Worm (Caenorhabditis elegans) whole organism, mixed stage, embryonic: Measurements from ENCODE around the gene tex-2.

Source experiments
- M03D4.4 ChIP-seq: sonication (generic microtip); optimal IDR thresholded peaks from 2 replicates; lab custom pipeline; 2017; ENCODE audit warnings: mild to moderate bottlenecking, missing genetic modification characterization, missing compliant biosample characterization
- bed-3 ChIP-seq: fragments of 200-800 bp; sonication (Bioruptor generic); optimal IDR thresholded peaks from 3 replicates; lab custom pipeline; 2018; ENCODE audit warnings: mild to moderate bottlenecking, missing genetic modification characterization, moderate library complexity, missing compliant biosample characterization
- ceh-39 ChIP-seq: fragments of 150-350 bp; optimal IDR thresholded peaks from 2 replicates; lab custom pipeline; 2014; ENCODE audit warnings: missing biosample characterization, missing genetic modification characterization
- ceh-43 ChIP-seq: fragments of 200-800 bp; sonication (Bioruptor generic); optimal IDR thresholded peaks from 2 replicates; lab custom pipeline; 2018; ENCODE audit warnings: mild to moderate bottlenecking, missing genetic modification characterization, moderate library complexity, missing compliant biosample characterization
- ceh-83 ChIP-seq: fragments of 200-800 bp; sonication (Bioruptor generic); optimal IDR thresholded peaks from 2 replicates; lab custom pipeline; 2018; ENCODE audit warnings: mild to moderate bottlenecking, missing genetic modification characterization, missing compliant biosample characterization
- ces-1 ChIP-seq: fragments of 150-350 bp; optimal IDR thresholded peaks from 2 replicates; lab custom pipeline; 2014; ENCODE audit warnings: missing biosample characterization, missing genetic modification reagents, missing genetic modification characterization
- cnd-1 ChIP-seq: fragments of 200-800 bp; sonication (Bioruptor generic); optimal IDR thresholded peaks from 2 replicates; lab custom pipeline; 2018; ENCODE audit warnings: mild to moderate bottlenecking, missing genetic modification characterization, missing compliant biosample characterization
- elt-1 ChIP-seq: sonication (generic microtip); optimal IDR thresholded peaks from 2 replicates; lab custom pipeline; 2017; ENCODE audit warnings: missing genetic modification characterization, mild to moderate bottlenecking, missing compliant biosample characterization, antibody characterized with exemption, moderate library complexity, borderline replicate concordance; ENCODE audit not compliant: insufficient read depth
- elt-3 ChIP-seq: fragments of 150-350 bp; optimal IDR thresholded peaks from 2 replicates; lab custom pipeline; 2014; ENCODE audit warnings: missing biosample characterization, missing genetic modification characterization
- flh-1 ChIP-seq: fragments of 200-800 bp; sonication (Bioruptor generic); optimal IDR thresholded peaks from 2 replicates; lab custom pipeline; 2018; ENCODE audit warnings: mild to moderate bottlenecking, missing genetic modification characterization, moderate library complexity, missing compliant biosample characterization
- ham-2 ChIP-seq: fragments of 200-800 bp; sonication (Bioruptor generic); optimal IDR thresholded peaks from 2 replicates; lab custom pipeline; 2018; ENCODE audit warnings: mild to moderate bottlenecking, missing genetic modification characterization, missing compliant biosample characterization
- hlh-1 ChIP-seq: fragments of 150-350 bp; optimal IDR thresholded peaks from 2 replicates; lab custom pipeline; 2014; ENCODE audit warnings: missing biosample characterization, missing genetic modification reagents, missing genetic modification characterization
- lin-13 ChIP-seq: fragments of 150-350 bp; optimal IDR thresholded peaks from 2 replicates; lab custom pipeline; 2014; ENCODE audit warnings: missing biosample characterization, missing genetic modification characterization
- lin-32 ChIP-seq: fragments of 200-800 bp; sonication (Bioruptor generic); optimal IDR thresholded peaks from 2 replicates; lab custom pipeline; 2018; ENCODE audit warnings: mild to moderate bottlenecking, missing genetic modification characterization, missing compliant biosample characterization
- lsy-2 ChIP-seq: fragments of 150-350 bp; optimal IDR thresholded peaks from 2 replicates; lab custom pipeline; 2014; ENCODE audit warnings: missing biosample characterization, missing genetic modification characterization
- mab-5 ChIP-seq: fragments of 150-350 bp; optimal IDR thresholded peaks from 2 replicates; lab custom pipeline; 2014; ENCODE audit warnings: missing biosample characterization, missing genetic modification characterization
- mep-1 ChIP-seq: fragments of 150-350 bp; optimal IDR thresholded peaks from 2 replicates; lab custom pipeline; 2017; ENCODE audit warnings: missing biosample characterization, missing genetic modification reagents, missing genetic modification characterization, inconsistent platforms
- mls-2 ChIP-seq: sonication (generic microtip); optimal IDR thresholded peaks from 2 replicates; lab custom pipeline; 2016; ENCODE audit warnings: mild to moderate bottlenecking, missing genetic modification characterization, moderate library complexity, missing compliant biosample characterization
- nhr-12 ChIP-seq: fragments of 150-350 bp; optimal IDR thresholded peaks from 2 replicates; lab custom pipeline; 2014; ENCODE audit warnings: missing biosample characterization, missing genetic modification characterization
- nhr-2 ChIP-seq: fragments of 150-350 bp; optimal IDR thresholded peaks from 2 replicates; lab custom pipeline; 2014; ENCODE audit warnings: missing biosample characterization, missing genetic modification characterization
- nhr-237 ChIP-seq: fragments of 150-350 bp; optimal IDR thresholded peaks from 2 replicates; lab custom pipeline; 2014; ENCODE audit warnings: missing biosample characterization, missing genetic modification characterization
- nhr-28 ChIP-seq: fragments of 150-350 bp; optimal IDR thresholded peaks from 2 replicates; lab custom pipeline; 2014; ENCODE audit warnings: missing biosample characterization, missing genetic modification characterization
- nhr-76 ChIP-seq: sonication (generic microtip); optimal IDR thresholded peaks from 2 replicates; lab custom pipeline; 2017; ENCODE audit warnings: missing biosample characterization, missing genetic modification characterization
- pha-4 ChIP-seq: fragments of 150-350 bp; optimal IDR thresholded peaks from 2 replicates; lab custom pipeline; 2018; ENCODE audit warnings: missing biosample characterization, missing genetic modification reagents, missing genetic modification characterization
- sem-2 ChIP-seq: fragments of 200-800 bp; sonication (Bioruptor generic); optimal IDR thresholded peaks from 2 replicates; lab custom pipeline; 2018; ENCODE audit warnings: mild to moderate bottlenecking, missing genetic modification characterization, missing compliant biosample characterization
- snpc-4 ChIP-seq: fragments of 150-350 bp; optimal IDR thresholded peaks from 2 replicates; lab custom pipeline; 2014; ENCODE audit warnings: missing biosample characterization, missing genetic modification characterization
- sptf-1 ChIP-seq: sonication (generic microtip); optimal IDR thresholded peaks from 2 replicates; lab custom pipeline; 2017; ENCODE audit warnings: mild to moderate bottlenecking, missing genetic modification characterization, moderate library complexity, missing compliant biosample characterization
- unc-120 ChIP-seq: sonication (generic microtip); optimal IDR thresholded peaks from 2 replicates; lab custom pipeline; 2017; ENCODE audit warnings: missing genetic modification characterization, missing compliant biosample characterization; ENCODE audit not compliant: poor library complexity, severe bottlenecking
- unc-39 ChIP-seq: fragments of 150-350 bp; optimal IDR thresholded peaks from 2 replicates; lab custom pipeline; 2014; ENCODE audit warnings: missing biosample characterization, missing genetic modification characterization
- unc-62 ChIP-seq: fragments of 150-350 bp; optimal IDR thresholded peaks from 2 replicates; lab custom pipeline; 2014; ENCODE audit warnings: missing biosample characterization, missing genetic modification reagents, missing genetic modification characterization
- zip-8 ChIP-seq: fragments of 150-350 bp; optimal IDR thresholded peaks from 2 replicates; lab custom pipeline; 2014; ENCODE audit warnings: missing biosample characterization, missing genetic modification characterization
- ztf-11 ChIP-seq: fragments of 150-350 bp; optimal IDR thresholded peaks from 2 replicates; lab custom pipeline; 2014; ENCODE audit warnings: missing biosample characterization, missing genetic modification characterization

Gene tex-2

DNA sequence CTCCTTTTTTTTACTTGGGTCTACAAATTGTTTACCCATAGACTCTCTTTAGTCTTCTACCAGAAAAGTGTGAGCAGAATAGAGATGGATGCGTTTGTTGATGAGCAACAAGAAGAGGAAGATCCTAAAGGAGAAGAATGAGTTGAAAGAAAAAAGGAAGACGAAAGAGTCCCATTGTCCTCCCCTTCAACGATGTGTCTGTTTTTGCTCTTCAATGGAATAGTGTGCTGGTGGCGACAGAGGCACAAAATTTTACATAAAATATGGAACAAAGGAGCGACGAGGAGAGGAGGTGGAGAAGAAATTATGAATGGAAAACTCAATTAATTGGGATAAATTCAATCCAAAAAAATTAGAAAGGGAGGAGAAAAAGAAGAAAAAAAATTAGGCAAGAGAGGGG lies 12.8 kb downstream of the tex-2 start:
- TF ChIP-seq mls-2 (tag; lab: Kevin White, UChicago), result no peak
- TF ChIP-seq lsy-2 (tag; lab: Kevin White, UChicago), result no peak
- TF ChIP-seq mab-5, result no peak
- no peak for TF ChIP-seq ceh-43 (GFP tag; lab: Kevin White, UChicago)
- TF ChIP-seq nhr-2 (tag; lab: Kevin White, UChicago), result no peak
- no peak for TF ChIP-seq lin-13
- no peak for TF ChIP-seq elt-3 (tag; lab: Kevin White, UChicago)
- TF ChIP-seq unc-62 (GFP tag; lab: Kevin White, UChicago), result no peak
- no peak for TF ChIP-seq unc-39 (tag; lab: Kevin White, UChicago)
- no peak for TF ChIP-seq zip-8 (tag; lab: Kevin White, UChicago)
- TF ChIP-seq nhr-12 (tag; lab: Kevin White, UChicago), result no peak
- no peak for TF ChIP-seq cnd-1 (tag; lab: Kevin White, UChicago)
- no peak for TF ChIP-seq elt-1 (tag; lab: Kevin White, UChicago)
- TF ChIP-seq hlh-1 (tag; lab: Kevin White, UChicago), result no peak

DNA sequence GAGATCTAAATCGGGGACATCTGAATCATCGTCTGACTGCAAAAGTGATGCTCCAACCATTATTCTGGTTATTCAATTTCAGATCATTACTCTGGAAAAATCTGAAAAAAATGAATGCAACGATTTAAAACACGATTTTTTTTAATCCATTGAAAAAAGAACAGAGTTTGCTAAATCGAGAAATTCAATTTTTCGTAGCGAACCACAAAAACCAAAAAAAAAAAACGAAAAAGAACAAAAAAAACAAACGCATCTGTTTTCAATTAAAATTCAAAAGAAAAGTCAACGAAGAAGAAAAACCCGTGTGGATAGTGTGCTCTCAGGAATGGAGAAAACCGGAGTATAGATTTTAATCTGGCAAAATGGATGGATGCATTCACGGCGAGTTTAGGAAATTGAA lies 15.1 kb downstream of the tex-2 start, which contains the start of gene F55C12.4:
Gene F55C12.4 (minus strand): TSS at position 101 of the 400 bp plus-strand sequence.
- no peak for TF ChIP-seq sptf-1
- TF ChIP-seq nhr-12 (tag; lab: Kevin White, UChicago), result no peak
- TF ChIP-seq lsy-2 (tag; lab: Kevin White, UChicago), result no peak
- no peak for TF ChIP-seq zip-8 (tag; lab: Kevin White, UChicago)
- no peak for TF ChIP-seq nhr-76 (tag; lab: Kevin White, UChicago)
- no peak for TF ChIP-seq mep-1 (tag; lab: Kevin White, UChicago)
- TF ChIP-seq ham-2 (GFP tag; lab: Kevin White, UChicago), result no peak

DNA sequence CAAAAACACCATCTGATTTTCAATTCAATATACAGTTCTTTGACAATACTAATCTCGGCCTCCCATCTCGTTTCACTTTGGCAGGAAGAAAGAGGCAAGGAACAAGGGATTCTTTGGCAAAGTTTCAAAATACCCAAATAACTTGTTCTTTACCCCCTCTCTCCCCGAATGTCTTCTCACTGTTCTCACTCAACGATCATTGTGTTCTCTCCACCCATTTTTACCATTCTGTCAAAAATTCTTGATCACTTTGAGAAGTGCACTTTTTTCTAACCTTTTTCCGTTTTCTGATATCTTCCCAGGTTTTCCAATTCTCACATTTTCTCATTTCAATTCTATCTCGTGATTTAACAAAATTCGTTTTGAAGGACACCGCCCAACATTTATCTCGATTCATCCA lies 19.3 kb downstream of the tex-2 start, which contains the start of gene H41C03.1:
Gene H41C03.1 (plus strand): TSS at position 301 of the 400 bp plus-strand sequence.
- no peak for TF ChIP-seq ztf-11 (tag; lab: Kevin White, UChicago)
- no peak for TF ChIP-seq sptf-1

DNA sequence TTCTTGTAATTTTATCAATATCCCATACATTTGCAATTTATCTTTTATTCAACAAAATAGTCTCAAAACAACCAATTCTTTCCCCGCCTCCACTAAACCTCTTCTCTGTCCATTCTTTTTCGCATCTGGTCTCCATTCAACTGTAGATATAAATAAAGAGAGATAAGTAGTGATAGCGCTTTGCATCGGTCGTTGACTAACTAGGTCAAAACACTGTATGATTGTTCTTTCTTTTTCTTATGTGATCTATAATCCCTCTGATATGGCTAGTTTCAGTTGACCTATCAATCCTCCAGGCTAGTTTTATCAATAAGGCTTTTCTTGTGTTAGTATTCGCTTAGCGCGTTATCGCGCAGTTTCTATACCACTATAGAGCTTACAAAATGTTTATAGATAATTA lies 20.2 kb downstream of the tex-2 start:
- TF ChIP-seq nhr-12 (tag; lab: Kevin White, UChicago) (no peak), ham-2 (GFP tag; lab: Kevin White, UChicago) (peak; percentile 51), M03D4.4 (tag; lab: Kevin White, UChicago) (no peak), sptf-1 (no peak), unc-62 (GFP tag; lab: Kevin White, UChicago) (no peak), flh-1 (GFP tag; lab: Kevin White, UChicago) (no peak), hlh-1 (tag; lab: Kevin White, UChicago) (no peak), ceh-83 (no peak), elt-3 (tag; lab: Kevin White, UChicago) (peak; percentile 44), nhr-28 (no peak), cnd-1 (tag; lab: Kevin White, UChicago) (no peak), ztf-11 (tag; lab: Kevin White, UChicago) (no peak), mep-1 (tag; lab: Kevin White, UChicago) (no peak), sem-2 (GFP tag; lab: Kevin White, UChicago) (no peak), ceh-39 (no peak), nhr-76 (tag; lab: Kevin White, UChicago) (no peak), mls-2 (tag; lab: Kevin White, UChicago) (no peak), lin-13 (no peak)

DNA sequence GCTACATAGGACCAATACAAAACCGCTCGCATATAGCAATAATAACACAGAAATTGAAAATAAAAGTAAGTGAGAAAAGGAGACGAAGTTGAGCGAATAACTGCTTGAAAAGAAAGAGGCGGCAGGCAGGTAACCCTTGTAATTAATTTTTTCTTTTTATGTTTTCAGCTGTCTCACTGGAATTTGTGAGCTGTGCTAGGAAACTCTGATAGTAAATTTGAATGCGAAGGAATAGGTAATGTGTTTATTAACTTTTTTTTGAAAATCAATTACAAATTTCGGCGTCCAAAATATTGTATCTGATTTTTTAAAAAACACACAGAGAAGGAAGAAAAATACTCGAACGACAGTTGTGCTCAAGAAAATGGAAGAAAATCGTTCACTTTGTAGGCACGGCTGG lies 21.4 kb downstream of the tex-2 start, which contains the start of gene H41C03.2:
Gene H41C03.2 (minus strand): TSS at position 101 of the 400 bp plus-strand sequence.
- TF ChIP-seq lin-32 (GFP tag; lab: Kevin White, UChicago) (no peak), unc-120 (tag; lab: Kevin White, UChicago) (no peak), mls-2 (tag; lab: Kevin White, UChicago) (no peak), hlh-1 (tag; lab: Kevin White, UChicago) (no peak), nhr-12 (tag; lab: Kevin White, UChicago) (no peak), lin-13 (no peak), ceh-83 (no peak), elt-1 (tag; lab: Kevin White, UChicago) (no peak), sem-2 (GFP tag; lab: Kevin White, UChicago) (no peak), nhr-28 (no peak), bed-3 (GFP tag; lab: Kevin White, UChicago) (no peak), nhr-237 (tag; lab: Kevin White, UChicago) (no peak), ces-1 (GFP tag; lab: Kevin White, UChicago) (no peak), nhr-2 (tag; lab: Kevin White, UChicago) (no peak), snpc-4 (tag; lab: Kevin White, UChicago) (no peak), unc-62 (GFP tag; lab: Kevin White, UChicago) (no peak), flh-1 (GFP tag; lab: Kevin White, UChicago) (no peak), zip-8 (tag; lab: Kevin White, UChicago) (no peak), pha-4 (no peak)
